Fruit fly (Drosophila melanogaster) whole organism, embryonic: ENCODE measurements around the gene bab2.

ENCODE experiments used
- Atf3 ChIP-seq: fragments of 200-800 bp; sonication (Bioruptor generic); optimal IDR thresholded peaks from 3 replicates; lab custom pipeline; 2016; ENCODE audit warnings: missing biosample characterization, missing genetic modification characterization
- B-H2 ChIP-seq: fragments of 200-800 bp; sonication (Bioruptor generic); optimal IDR thresholded peaks from 2 replicates; lab custom pipeline; 2018; ENCODE audit warnings: missing biosample characterization, mild to moderate bottlenecking, missing genetic modification characterization
- CG10274 ChIP-seq: fragments of 200-800 bp; sonication (Bioruptor generic); optimal IDR thresholded peaks from 3 replicates; lab custom pipeline; 2017; ENCODE audit warnings: missing biosample characterization, mild to moderate bottlenecking, missing genetic modification characterization
- CG11085 ChIP-seq: fragments of 200-800 bp; sonication (Bioruptor generic); IDR thresholded peaks from 2 replicates; pipeline ENCODE4 v1.3.6; 2022; ENCODE audit warnings: missing biosample characterization, missing genetic modification characterization
- CG11723 ChIP-seq: fragments of 200-800 bp; sonication (Bioruptor generic); optimal IDR thresholded peaks from 2 replicates; lab custom pipeline; 2017; ENCODE audit warnings: missing biosample characterization, mild to moderate bottlenecking, missing genetic modification characterization
- CG12659 ChIP-seq: fragments of 200-800 bp; sonication (Bioruptor generic); optimal IDR thresholded peaks from 3 replicates; lab custom pipeline; 2017; ENCODE audit warnings: mild to moderate bottlenecking, missing biosample characterization, missing genetic modification reagents, missing genetic modification characterization
- CG12769 ChIP-seq: fragments of 200-800 bp; sonication (Bioruptor generic); optimal IDR thresholded peaks from 2 replicates; lab custom pipeline; 2019; ENCODE audit warnings: missing biosample characterization, mild to moderate bottlenecking, missing genetic modification characterization, moderate library complexity
- CG12942 ChIP-seq: fragments of 200-800 bp; sonication (Bioruptor generic); optimal IDR thresholded peaks from 3 replicates; lab custom pipeline; 2016; ENCODE audit warnings: missing biosample characterization, missing genetic modification characterization
- CG13424 ChIP-seq: fragments of 200-800 bp; sonication (Bioruptor generic); optimal IDR thresholded peaks from 2 replicates; lab custom pipeline; 2019; ENCODE audit warnings: missing biosample characterization, mild to moderate bottlenecking, missing genetic modification characterization, moderate library complexity
- CG14014 ChIP-seq: fragments of 200-800 bp; sonication (Bioruptor generic); IDR thresholded peaks from 2 replicates; pipeline ENCODE4 v1.3.6; 2022; ENCODE audit warnings: missing biosample characterization, missing genetic modification characterization
- CG18599 ChIP-seq: fragments of 200-800 bp; sonication (Bioruptor generic); optimal IDR thresholded peaks from 3 replicates; lab custom pipeline; 2017; ENCODE audit warnings: missing biosample characterization, missing genetic modification characterization, mild to moderate bottlenecking, moderate library complexity, missing genetic modification reagents
- CG2678 ChIP-seq: fragments of 200-800 bp; sonication (Bioruptor generic); optimal IDR thresholded peaks from 3 replicates; lab custom pipeline; 2019; ENCODE audit warnings: missing biosample characterization, mild to moderate bottlenecking, missing genetic modification characterization, moderate library complexity
- CG32772 ChIP-seq: fragments of 200-800 bp; sonication (Bioruptor generic); IDR thresholded peaks from 2 replicates; pipeline ENCODE4 v1.3.6; 2022; ENCODE audit warnings: missing biosample characterization, missing genetic modification characterization
- CG3995 ChIP-seq: fragments of 200-800 bp; sonication (Bioruptor generic); optimal IDR thresholded peaks from 3 replicates; lab custom pipeline; 2016; ENCODE audit warnings: missing biosample characterization, missing genetic modification characterization
- CG6813 ChIP-seq: fragments of 200-800 bp; sonication (Bioruptor generic); optimal IDR thresholded peaks from 2 replicates; lab custom pipeline; 2017; ENCODE audit warnings: missing biosample characterization, missing genetic modification characterization, mild to moderate bottlenecking, moderate library complexity, missing genetic modification reagents
- CG7556 ChIP-seq: fragments of 200-800 bp; sonication (Bioruptor generic); optimal IDR thresholded peaks from 2 replicates; lab custom pipeline; 2017; ENCODE audit warnings: missing biosample characterization, mild to moderate bottlenecking, missing genetic modification characterization
- CG8290 ChIP-seq, 3 experiments: fragments of 200-800 bp; sonication (Bioruptor generic); optimal IDR thresholded peaks; 2 replicates each; lab custom pipeline; 2016 to 2019; ENCODE audit warnings: missing biosample characterization in 3 of 3, missing genetic modification characterization in 3 of 3, mild to moderate bottlenecking in 2 of 3, moderate library complexity in 1 of 3
- CG8765 ChIP-seq: fragments of 200-800 bp; sonication (Bioruptor generic); IDR thresholded peaks from 2 replicates; pipeline ENCODE4 v1.3.6; 2022; ENCODE audit warnings: missing biosample characterization, missing genetic modification characterization
- CG9817 ChIP-seq: fragments of 200-800 bp; sonication (Bioruptor generic); optimal IDR thresholded peaks from 2 replicates; lab custom pipeline; 2018; ENCODE audit warnings: missing biosample characterization, mild to moderate bottlenecking, missing genetic modification characterization, moderate library complexity
- CG9932 ChIP-seq: fragments of 200-800 bp; sonication (Bioruptor generic); IDR thresholded peaks from 2 replicates; pipeline ENCODE4 v1.3.6; 2022; ENCODE audit warnings: missing biosample characterization, missing genetic modification characterization
- CHES-1-like ChIP-seq: fragments of 200-800 bp; sonication (Bioruptor generic); optimal IDR thresholded peaks from 2 replicates; lab custom pipeline; 2016; ENCODE audit warnings: missing biosample characterization, missing genetic modification characterization
- Dbx ChIP-seq: fragments of 200-800 bp; sonication (Bioruptor generic); IDR thresholded peaks from 3 replicates; pipeline ENCODE4 v1.3.6; 2022; ENCODE audit warnings: missing biosample characterization, missing genetic modification characterization
- Gsc ChIP-seq: fragments of 200-800 bp; sonication (Bioruptor generic); IDR thresholded peaks from 2 replicates; pipeline ENCODE4 v1.3.6; 2022; ENCODE audit warnings: missing biosample characterization, missing genetic modification characterization
- Lhr ChIP-seq: fragments of 200-800 bp; sonication (Bioruptor generic); optimal IDR thresholded peaks from 3 replicates; lab custom pipeline; 2017; ENCODE audit warnings: mild to moderate bottlenecking, missing biosample characterization, missing genetic modification reagents, missing genetic modification characterization
- Med ChIP-seq: fragments of 200-800 bp; sonication (Bioruptor generic); peaks from one replicate; lab custom pipeline; 2016; ENCODE audit warnings: missing biosample characterization, missing genetic modification characterization, mild to moderate bottlenecking, inconsistent platforms, moderate library complexity
- NFAT ChIP-seq: fragments of 200-800 bp; sonication (Bioruptor generic); IDR thresholded peaks from 2 replicates; pipeline ENCODE4 v1.3.6; 2022; ENCODE audit warnings: missing biosample characterization, missing genetic modification characterization
- Poxn ChIP-seq: fragments of 200-800 bp; sonication (Bioruptor generic); IDR thresholded peaks from 2 replicates; pipeline ENCODE4 v1.3.6; 2022; ENCODE audit warnings: missing biosample characterization, missing genetic modification characterization
- Ssrp ChIP-seq: fragments of 200-800 bp; sonication (Bioruptor generic); optimal IDR thresholded peaks from 2 replicates; lab custom pipeline; 2018; ENCODE audit warnings: missing biosample characterization, mild to moderate bottlenecking, missing genetic modification characterization, moderate library complexity
- Stat92E ChIP-seq, 3 experiments: fragments of >200 bp in 2 of 3; fragments of 200-800 bp in 1 of 3; sonication (Bioruptor generic) in 1 of 3; optimal IDR thresholded peaks; 2 replicates each; lab custom pipeline; 2017 to 2019; ENCODE audit warnings: missing biosample characterization in 3 of 3, missing genetic modification characterization in 3 of 3, mild to moderate bottlenecking in 1 of 3, moderate library complexity in 1 of 3
- al ChIP-seq: fragments of 200-800 bp; sonication (Bioruptor generic); IDR thresholded peaks from 2 replicates; pipeline ENCODE4 v1.3.6; 2022; ENCODE audit warnings: missing biosample characterization, missing genetic modification characterization
- bbx ChIP-seq: fragments of 200-800 bp; sonication (Bioruptor generic); IDR thresholded peaks from 2 replicates; pipeline ENCODE4 v1.3.6; 2022; ENCODE audit warnings: missing biosample characterization, missing genetic modification characterization; ENCODE audit not compliant: partially characterized antibody
- cad ChIP-seq: fragments of >200 bp; optimal IDR thresholded peaks from 2 replicates; lab custom pipeline; 2017; ENCODE audit warnings: missing biosample characterization, missing genetic modification characterization
- crol ChIP-seq: fragments of 200-800 bp; sonication (Bioruptor generic); IDR thresholded peaks from 2 replicates; pipeline ENCODE4 v1.3.6; 2022; ENCODE audit warnings: missing biosample characterization, missing genetic modification characterization
- cwo ChIP-seq: fragments of 200-800 bp; sonication (Bioruptor generic); optimal IDR thresholded peaks from 3 replicates; lab custom pipeline; 2017; ENCODE audit warnings: missing biosample characterization, missing genetic modification characterization, mild to moderate bottlenecking, moderate library complexity, missing genetic modification reagents
- dan ChIP-seq: fragments of 200-800 bp; sonication (Bioruptor generic); IDR thresholded peaks from 2 replicates; pipeline ENCODE4 v1.3.6; 2022; ENCODE audit warnings: missing biosample characterization, missing genetic modification characterization
- dimm ChIP-seq: fragments of 200-800 bp; sonication (Bioruptor generic); IDR thresholded peaks from 2 replicates; pipeline ENCODE4 v1.3.6; 2022; ENCODE audit warnings: missing biosample characterization, missing genetic modification characterization
- dmrt99B ChIP-seq: fragments of 200-800 bp; sonication (Bioruptor generic); optimal IDR thresholded peaks from 2 replicates; lab custom pipeline; 2018; ENCODE audit warnings: missing biosample characterization, mild to moderate bottlenecking, missing genetic modification characterization, moderate library complexity
- gem ChIP-seq: fragments of 200-800 bp; sonication (Bioruptor generic); optimal IDR thresholded peaks from 2 replicates; lab custom pipeline; 2019; ENCODE audit warnings: missing biosample characterization, mild to moderate bottlenecking, missing genetic modification characterization, moderate library complexity
- gro ChIP-seq: fragments of 200-800 bp; sonication (Bioruptor generic); optimal IDR thresholded peaks from 2 replicates; lab custom pipeline; 2016; ENCODE audit warnings: missing biosample characterization, missing genetic modification characterization
- insv ChIP-seq, 2 experiments: fragments of 200-800 bp; sonication (Bioruptor generic); optimal IDR thresholded peaks; 3 replicates each; lab custom pipeline; 2016 to 2018; ENCODE audit warnings: missing biosample characterization in 2 of 2, missing genetic modification characterization in 2 of 2
- lab ChIP-seq: fragments of 200-800 bp; sonication (Bioruptor generic); optimal IDR thresholded peaks from 3 replicates; lab custom pipeline; 2017; ENCODE audit warnings: missing biosample characterization, missing genetic modification characterization, mild to moderate bottlenecking, moderate library complexity, missing genetic modification reagents
- mam ChIP-seq: fragments of 200-800 bp; sonication (Bioruptor generic); optimal IDR thresholded peaks from 3 replicates; lab custom pipeline; 2016; ENCODE audit warnings: missing biosample characterization, missing genetic modification characterization
- mld ChIP-seq: fragments of 200-800 bp; sonication (Bioruptor generic); IDR thresholded peaks from 3 replicates; pipeline ENCODE4 v1.3.6; 2022; ENCODE audit warnings: missing biosample characterization, missing genetic modification characterization; ENCODE audit not compliant: partially characterized antibody
- prd ChIP-seq, 3 experiments: fragments of >200 bp in 2 of 3; fragments of 200-800 bp in 1 of 3; sonication (Bioruptor generic) in 1 of 3; optimal IDR thresholded peaks in 2 of 3; IDR thresholded peaks in 1 of 3; 2 replicates in 2 of 3; 3 replicates in 1 of 3; pipeline versions ENCODE4 v1.3.6 to Lab custom; 2017 to 2022; ENCODE audit warnings: missing biosample characterization in 1 of 3, missing genetic modification characterization in 1 of 3
- row ChIP-seq: fragments of 200-800 bp; sonication (Bioruptor generic); IDR thresholded peaks from 3 replicates; pipeline ENCODE4 v1.3.6; 2022; ENCODE audit warnings: missing biosample characterization, missing genetic modification characterization
- scrt ChIP-seq: fragments of 200-800 bp; sonication (Bioruptor generic); optimal IDR thresholded peaks from 2 replicates; lab custom pipeline; 2018; ENCODE audit warnings: missing biosample characterization, mild to moderate bottlenecking, missing genetic modification characterization, moderate library complexity
- slbo ChIP-seq: fragments of 200-800 bp; sonication (Bioruptor generic); IDR thresholded peaks from 2 replicates; pipeline ENCODE4 v1.3.6; 2022; ENCODE audit warnings: missing biosample characterization, missing genetic modification characterization
- ssp ChIP-seq: fragments of 200-800 bp; sonication (Bioruptor generic); IDR thresholded peaks from 2 replicates; pipeline ENCODE4 v1.3.6; 2022; ENCODE audit warnings: missing biosample characterization, missing genetic modification characterization
- toy ChIP-seq: fragments of 200-800 bp; sonication (Bioruptor generic); IDR thresholded peaks from 2 replicates; pipeline ENCODE4 v1.3.6; 2022; ENCODE audit warnings: missing biosample characterization, missing genetic modification characterization
- wor ChIP-seq: fragments of 200-800 bp; sonication (Bioruptor generic); IDR thresholded peaks from 2 replicates; pipeline ENCODE4 v1.3.6; 2022; ENCODE audit warnings: missing biosample characterization, missing genetic modification characterization

bab2 gene

DNA sequence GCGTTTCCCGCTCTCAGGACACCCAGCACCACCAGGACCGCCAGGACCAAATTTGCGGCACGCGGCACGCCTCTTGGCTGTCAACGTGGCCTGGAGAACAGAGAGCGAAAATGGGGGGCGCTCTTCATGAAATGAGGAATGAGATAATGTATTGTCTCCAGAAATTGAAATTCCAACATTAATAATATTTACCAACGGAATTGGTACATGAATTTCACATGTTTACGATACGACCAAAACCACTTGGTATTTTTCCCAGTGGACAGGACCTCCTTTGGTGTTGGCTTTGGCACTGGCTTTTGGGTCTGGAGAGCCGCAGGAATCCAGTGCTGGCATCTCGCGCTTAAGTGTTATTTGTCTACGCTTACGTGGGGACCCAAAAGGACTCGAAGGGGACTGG lies 6.4 kb upstream of the bab2 start (continued):
- TF ChIP-seq CG7556 (peak; percentile 24), bbx (no peak), CG8765 (GFP tag; lab: Robert Waterston, UW) (no peak), cad (no peak), Poxn (GFP tag; lab: Robert Waterston, UW) (no peak), CG10274 (no peak), scrt (peak; percentile 17), crol (no peak), al (GFP tag; lab: Robert Waterston, UW) (no peak), gem (tag; lab: Kevin White, UChicago) (peak; percentile 13), wor (GFP tag; lab: Robert Waterston, UW) (no peak), gro (no peak), Med (GFP tag; lab: Kevin White, UChicago) (peak; percentile 74), CG3995 (GFP tag; lab: Kevin White, UChicago) (no peak), dimm (GFP tag; lab: Robert Waterston, UW) (0 out of 2 replicates have a peak, but pooled peaks have one; percentile 18), prd (optimal IDR thresholded peaks at IDR 0.05; lab: Kevin White, UChicago) (no peak), prd (GFP tag; IDR thresholded peaks at IDR 0.05; lab: Robert Waterston, UW) (peak; percentile 28; the same call in 1 of the 3 replicates), CG9932 (GFP tag; lab: Robert Waterston, UW) (peak; percentile 43; the same call in 1 of the 2 replicates), CG12659 (GFP tag; lab: Kevin White, UChicago) (no peak), insv (GFP tag; optimal IDR thresholded peaks at IDR 0.05; lab: Kevin White, UChicago) (no peak), row (GFP tag; lab: Robert Waterston, UW) (peak; percentile 62), CG18599 (GFP tag; lab: Kevin White, UChicago) (peak; percentile 66), CG11723 (GFP tag; lab: Kevin White, UChicago) (no peak), Dbx (GFP tag; lab: Robert Waterston, UW) (peak; percentile 60; the same call in 1 of the 3 replicates), toy (GFP tag; lab: Robert Waterston, UW) (no peak), mld (GFP tag; lab: Robert Waterston, UW) (no peak), CG12769 (peak; percentile 31), CG12942 (GFP tag; lab: Kevin White, UChicago) (no peak), CG14014 (0 out of 2 replicates have a peak, but pooled peaks have one; percentile 44), Stat92E (GFP tag; optimal IDR thresholded peaks at IDR 0.05; lab: Kevin White, UChicago) (no peak), CG11085 (no peak), Lhr (GFP tag; lab: Kevin White, UChicago) (no peak), Gsc (GFP tag; lab: Robert Waterston, UW) (no peak), dmrt99B (peak; percentile 29), NFAT (GFP tag; lab: Robert Waterston, UW) (no peak), cwo (GFP tag; lab: Kevin White, UChicago) (peak; percentile 31), B-H2 (GFP tag; lab: Kevin White, UChicago) (no peak), CG6813 (GFP tag; lab: Kevin White, UChicago) (no peak), CG2678 (peak; percentile 41), ssp (no peak), Ssrp (tag; lab: Kevin White, UChicago) (no peak), Atf3 (no peak), mam (GFP tag; lab: Kevin White, UChicago) (peak; percentile 20), CG32772 (no peak), CG13424 (tag; lab: Kevin White, UChicago) (no peak), CG9817 (no peak), CHES-1-like (GFP tag; lab: Kevin White, UChicago) (no peak), dan (GFP tag; lab: Robert Waterston, UW) (no peak), slbo (GFP tag; lab: Robert Waterston, UW) (peak; percentile 58), CG8290 (GFP tag; optimal IDR thresholded peaks at IDR 0.05; lab: Kevin White, UChicago) (no peak), CG8290 (tag; optimal IDR thresholded peaks at IDR 0.05; lab: Kevin White, UChicago) (peak in 1 of 2 experiments; percentile 60), lab (peak; percentile 53)
